Fruit fly (Drosophila melanogaster) whole organism, pupa: ENCODE data around the gene CG9737.

Experiments
- CG10348 ChIP-seq: fragments of 200-800 bp; sonication (Bioruptor generic); IDR thresholded peaks from 2 replicates; pipeline ENCODE4 v1.3.6; 2022; ENCODE audit warnings: missing biosample characterization, missing genetic modification characterization
- CG12605 ChIP-seq: fragments of 200-800 bp; sonication (Bioruptor generic); IDR thresholded peaks from 2 replicates; pipeline ENCODE4 v1.3.6; 2022; ENCODE audit warnings: missing biosample characterization, missing genetic modification characterization
- CG14655 ChIP-seq: fragments of 200-800 bp; sonication (Bioruptor generic); optimal IDR thresholded peaks from 3 replicates; lab custom pipeline; 2017; ENCODE audit warnings: mild to moderate bottlenecking, missing biosample characterization, missing genetic modification reagents, missing genetic modification characterization
- CG15710 ChIP-seq: fragments of 200-800 bp; sonication (Bioruptor generic); optimal IDR thresholded peaks from 2 replicates; lab custom pipeline; 2018; ENCODE audit warnings: missing biosample characterization, mild to moderate bottlenecking, missing genetic modification characterization, moderate library complexity
- CG32121 ChIP-seq: fragments of 200-800 bp; sonication (Bioruptor generic); IDR thresholded peaks from 2 replicates; pipeline ENCODE4 v1.3.6; 2022; ENCODE audit warnings: missing biosample characterization, missing genetic modification characterization
- CG34367 ChIP-seq: fragments of 200-800 bp; sonication (Bioruptor generic); optimal IDR thresholded peaks from 2 replicates; lab custom pipeline; 2018; ENCODE audit warnings: missing biosample characterization, mild to moderate bottlenecking, missing genetic modification characterization
- CG4496 ChIP-seq: fragments of 200-800 bp; sonication (Bioruptor generic); IDR thresholded peaks from 3 replicates; pipeline ENCODE4 v1.3.6; 2022; ENCODE audit warnings: missing biosample characterization, missing genetic modification characterization
- CG8301 ChIP-seq: fragments of 200-800 bp; sonication (Bioruptor generic); optimal IDR thresholded peaks from 2 replicates; lab custom pipeline; 2018; ENCODE audit warnings: missing biosample characterization, mild to moderate bottlenecking, missing genetic modification characterization
- EcR ChIP-seq: fragments of 200-800 bp; sonication (Bioruptor generic); optimal IDR thresholded peaks from 3 replicates; lab custom pipeline; 2019; ENCODE audit warnings: missing biosample characterization, missing genetic modification characterization, mild to moderate bottlenecking, moderate library complexity, missing genetic modification reagents
- Ets98B ChIP-seq: fragments of 200-800 bp; sonication (Bioruptor generic); IDR thresholded peaks from 2 replicates; pipeline ENCODE4 v1.3.6; 2022; ENCODE audit warnings: missing biosample characterization, missing genetic modification characterization
- Pif1A ChIP-seq: fragments of 200-800 bp; sonication (Bioruptor generic); optimal IDR thresholded peaks from 3 replicates; lab custom pipeline; 2016; ENCODE audit warnings: missing biosample characterization, missing genetic modification characterization
- Pif1B ChIP-seq: fragments of 200-800 bp; sonication (Bioruptor generic); optimal IDR thresholded peaks from 3 replicates; lab custom pipeline; 2016; ENCODE audit warnings: missing biosample characterization, missing genetic modification characterization
- gl ChIP-seq: fragments of 200-800 bp; sonication (Bioruptor generic); optimal IDR thresholded peaks from 2 replicates; lab custom pipeline; 2018; ENCODE audit warnings: missing biosample characterization, mild to moderate bottlenecking, missing genetic modification characterization

DNA sequence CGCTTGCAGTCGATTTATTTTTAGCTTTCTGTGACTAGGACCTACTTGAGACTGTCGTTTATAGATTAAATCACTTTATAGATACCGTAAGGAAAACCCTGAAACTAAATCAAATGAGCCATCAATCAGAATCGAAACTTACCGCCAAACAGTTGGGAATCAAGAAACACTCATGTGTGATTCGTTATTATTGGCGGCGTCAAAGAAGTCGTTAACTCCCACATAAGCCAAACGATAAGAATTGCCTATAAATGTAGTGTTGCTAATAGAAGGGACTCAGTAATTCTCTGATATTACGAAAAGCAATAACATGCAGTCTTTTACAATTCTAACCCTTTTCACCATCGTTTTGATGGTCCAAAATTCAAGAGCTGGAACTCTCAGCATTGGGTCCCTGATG is 9.8 kb upstream of the CG9737 start, which contains the start of gene CG18404:
- TF ChIP-seq Pif1B (GFP tag; lab: Kevin White, UChicago) (no peak), CG10348 (GFP tag; lab: Robert Waterston, UW) (no peak), CG8301 (no peak), gl (tag; lab: Kevin White, UChicago) (no peak), CG14655 (GFP tag; lab: Kevin White, UChicago) (no peak), CG4496 (GFP tag; lab: Robert Waterston, UW) (no peak), CG34367 (no peak), EcR (no peak), CG12605 (no peak), CG15710 (tag; lab: Kevin White, UChicago) (no peak), Ets98B (GFP tag; lab: Robert Waterston, UW) (no peak), Pif1A (GFP tag; lab: Kevin White, UChicago) (no peak), CG32121 (no peak)
